Worm (Caenorhabditis elegans) whole organism, L4/young adult: Measurements from ENCODE around the gene cyl-1.

Experiments
- W03F9.2 ChIP-seq: fragments of 150-350 bp; optimal IDR thresholded peaks from 2 replicates; lab custom pipeline; 2014; ENCODE audit warnings: missing biosample characterization, missing genetic modification characterization
- dao-5 ChIP-seq: sonication (generic microtip); optimal IDR thresholded peaks from 2 replicates; lab custom pipeline; 2016; ENCODE audit warnings: missing genotype, missing genetic modification characterization, moderate library complexity, missing compliant biosample characterization
- him-1 ChIP-seq: sonication (generic microtip); optimal IDR thresholded peaks from 2 replicates; lab custom pipeline; 2016; ENCODE audit warnings: missing genotype, missing genetic modification reagents, missing genetic modification characterization, missing compliant biosample characterization

DNA sequence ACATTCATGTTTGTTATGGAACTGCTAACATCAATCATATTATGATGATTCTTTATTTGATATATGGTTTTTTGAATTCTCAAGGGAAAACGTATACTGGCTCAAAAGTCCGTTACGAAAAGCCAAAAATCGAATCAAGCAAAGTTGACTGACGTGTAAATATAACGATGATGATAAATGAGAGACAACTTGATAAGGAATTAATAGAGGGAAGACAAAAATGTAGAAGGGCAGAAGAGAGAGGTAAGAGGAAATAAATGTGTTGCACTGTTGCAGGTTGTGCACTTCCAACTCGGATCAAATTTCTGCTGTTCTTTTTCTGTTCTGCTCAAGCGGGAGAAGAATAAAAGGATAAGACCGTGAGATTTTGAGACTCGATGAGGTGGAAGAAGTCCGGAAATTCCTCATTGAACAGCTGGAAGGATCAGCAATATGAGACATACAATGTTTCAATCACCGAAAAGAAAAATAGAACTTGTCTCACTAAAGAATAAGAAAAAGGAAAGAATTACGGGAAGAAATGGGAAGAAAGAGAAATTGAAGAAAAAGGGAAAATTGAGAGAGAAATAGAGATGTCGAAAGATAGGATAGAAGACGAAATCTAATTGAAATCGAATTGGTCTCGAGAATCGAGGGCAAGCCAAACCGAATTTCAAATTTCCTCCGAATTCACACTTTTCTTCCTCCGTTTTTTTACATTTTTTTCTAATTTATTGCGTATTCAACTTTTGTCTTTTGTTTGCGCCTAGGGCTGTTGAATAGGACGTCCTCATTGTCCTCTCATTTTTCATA, 7.2 kb downstream of the cyl-1 start:
- no peak for TF ChIP-seq W03F9.2 (tag; lab: Kevin White, UChicago)
- TF ChIP-seq him-1 (tag; lab: Kevin White, UChicago), result no peak
- TF ChIP-seq dao-5, result no peak
